Worm (Caenorhabditis elegans) whole organism, early embryonic: ENCODE measurements around the gene fipr-17.

ENCODE experiments used
- B0310.2 ChIP-seq: sonication (generic microtip); optimal IDR thresholded peaks from 2 replicates; lab custom pipeline; 2016; ENCODE audit warnings: mild to moderate bottlenecking, missing genetic modification characterization, missing compliant biosample characterization
- F13C5.2 ChIP-seq: sonication (generic microtip); optimal IDR thresholded peaks from 2 replicates; lab custom pipeline; 2017; ENCODE audit warnings: mild to moderate bottlenecking, missing genetic modification characterization, inconsistent platforms, missing compliant biosample characterization
- ceh-13 ChIP-seq: fragments of 200-800 bp; sonication (Bioruptor generic); optimal IDR thresholded peaks from 2 replicates; lab custom pipeline; 2018; ENCODE audit warnings: mild to moderate bottlenecking, missing genetic modification characterization, missing compliant biosample characterization
- ets-7 ChIP-seq: sonication (generic microtip); optimal IDR thresholded peaks from 2 replicates; lab custom pipeline; 2016; ENCODE audit warnings: missing genotype, missing genetic modification characterization, missing compliant biosample characterization
- hnd-1 ChIP-seq: sonication (generic microtip); optimal IDR thresholded peaks from 2 replicates; lab custom pipeline; 2016; ENCODE audit warnings: missing genetic modification characterization, missing compliant biosample characterization
- tbx-37 ChIP-seq: fragments of 200-800 bp; sonication (Bioruptor generic); conservative IDR thresholded peaks from 2 replicates; pipeline ENCODE4 v1.3.6; 2022; ENCODE audit warnings: missing genetic modification reagents, missing genetic modification characterization, missing compliant biosample characterization
- tra-4 ChIP-seq: sonication (generic microtip); optimal IDR thresholded peaks from 2 replicates; lab custom pipeline; 2017; ENCODE audit warnings: missing genetic modification characterization, missing compliant biosample characterization

DNA sequence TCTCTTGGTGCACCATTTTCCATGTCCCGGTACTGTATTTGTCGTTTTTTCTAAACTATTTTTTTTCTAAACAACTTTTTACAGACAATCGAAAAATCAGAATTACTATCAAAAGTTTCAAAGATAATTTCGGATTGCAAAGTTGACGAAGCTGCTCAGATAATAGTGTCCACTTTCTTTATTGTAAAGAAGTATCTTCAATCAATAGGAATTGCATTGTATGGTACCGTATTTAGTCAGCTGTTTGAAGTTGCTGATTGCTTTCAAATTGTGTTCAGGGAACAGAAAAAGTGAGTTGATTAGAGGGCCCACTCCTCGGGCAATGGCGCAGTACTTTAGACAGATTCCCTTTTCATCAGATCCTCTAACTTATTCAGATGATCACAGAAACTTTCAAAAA, 25.8 kb downstream of the fipr-17 start:
- no peak for TF ChIP-seq B0310.2 (tag; lab: Kevin White, UChicago)
- no peak for TF ChIP-seq ceh-13 (GFP tag; lab: Kevin White, UChicago)
- no peak for TF ChIP-seq ets-7 (tag; lab: Kevin White, UChicago)
- no peak for TF ChIP-seq hnd-1 (tag; lab: Kevin White, UChicago)
- TF ChIP-seq tra-4, result no peak
- no peak for TF ChIP-seq tbx-37 (GFP tag; lab: Robert Waterston, UW)
- TF ChIP-seq F13C5.2, result no peak
